Fruit fly (Drosophila melanogaster) whole organism, prepupa: ENCODE results near the gene Saf-B.

Experiments used
- CG10631 ChIP-seq: fragments of 200-800 bp; sonication (Bioruptor generic); optimal IDR thresholded peaks from 2 replicates; lab custom pipeline; 2016; ENCODE audit warnings: missing biosample characterization, missing genetic modification characterization
- CG10669 ChIP-seq: fragments of 200-800 bp; sonication (Bioruptor generic); optimal IDR thresholded peaks from 3 replicates; lab custom pipeline; 2018; ENCODE audit warnings: missing biosample characterization, mild to moderate bottlenecking, missing genetic modification characterization, moderate library complexity
- CG11294 ChIP-seq: fragments of 200-800 bp; sonication (Bioruptor generic); IDR thresholded peaks from 2 replicates; pipeline ENCODE4 v1.3.6; 2022; ENCODE audit warnings: missing biosample characterization, missing genetic modification characterization
- CG11762 ChIP-seq: fragments of 200-800 bp; sonication (Bioruptor generic); optimal IDR thresholded peaks from 3 replicates; lab custom pipeline; 2016; ENCODE audit warnings: missing biosample characterization, missing genetic modification characterization; ENCODE audit not compliant: insufficient read depth
- CG11902 ChIP-seq: fragments of 200-800 bp; sonication (Bioruptor generic); optimal IDR thresholded peaks from 3 replicates; lab custom pipeline; 2016; ENCODE audit warnings: missing biosample characterization, missing genetic modification characterization
- CG15336 ChIP-seq: fragments of 200-800 bp; sonication (Bioruptor generic); IDR thresholded peaks from 2 replicates; pipeline ENCODE4 v1.3.6; 2022; ENCODE audit warnings: missing biosample characterization, missing genetic modification characterization
- CG1621 ChIP-seq: fragments of 200-800 bp; sonication (Bioruptor generic); optimal IDR thresholded peaks from 3 replicates; lab custom pipeline; 2018; ENCODE audit warnings: missing biosample characterization, mild to moderate bottlenecking, missing genetic modification characterization
- CG16779 ChIP-seq: fragments of 200-800 bp; sonication (Bioruptor generic); optimal IDR thresholded peaks from 3 replicates; lab custom pipeline; 2017; ENCODE audit warnings: missing biosample characterization, mild to moderate bottlenecking, missing genetic modification characterization
- CG32006 ChIP-seq: fragments of 200-800 bp; sonication (Bioruptor generic); optimal IDR thresholded peaks from 3 replicates; lab custom pipeline; 2017; ENCODE audit warnings: missing biosample characterization, mild to moderate bottlenecking, missing genetic modification characterization
- CG4318 ChIP-seq: fragments of 200-800 bp; sonication (Bioruptor generic); optimal IDR thresholded peaks from 3 replicates; lab custom pipeline; 2017; ENCODE audit warnings: missing biosample characterization, mild to moderate bottlenecking, missing genetic modification characterization
- CG6163 ChIP-seq: fragments of 200-800 bp; sonication (Bioruptor generic); IDR thresholded peaks from 3 replicates; pipeline ENCODE4 v1.3.6; 2022; ENCODE audit warnings: missing biosample characterization, missing genetic modification characterization
- CG6276 ChIP-seq: fragments of 200-800 bp; sonication (Bioruptor generic); optimal IDR thresholded peaks from 2 replicates; lab custom pipeline; 2017; ENCODE audit warnings: missing biosample characterization, mild to moderate bottlenecking, missing genetic modification characterization
- CG6808 ChIP-seq: fragments of 200-800 bp; sonication (Bioruptor generic); optimal IDR thresholded peaks from 3 replicates; lab custom pipeline; 2017; ENCODE audit warnings: missing biosample characterization, missing genetic modification characterization, mild to moderate bottlenecking, moderate library complexity, missing genetic modification reagents
- CG6854 ChIP-seq: fragments of 200-800 bp; sonication (Bioruptor generic); optimal IDR thresholded peaks from 2 replicates; lab custom pipeline; 2017; ENCODE audit warnings: missing biosample characterization, mild to moderate bottlenecking, missing genetic modification characterization
- CG7368 ChIP-seq: fragments of 200-800 bp; sonication (Bioruptor generic); optimal IDR thresholded peaks from 3 replicates; lab custom pipeline; 2016; ENCODE audit warnings: missing biosample characterization, missing genetic modification characterization
- CG8119 ChIP-seq: fragments of 200-800 bp; sonication (Bioruptor generic); IDR thresholded peaks from 3 replicates; pipeline ENCODE4 v1.3.6; 2022; ENCODE audit warnings: missing biosample characterization, missing genetic modification characterization
- CG8319 ChIP-seq: fragments of 200-800 bp; sonication (Bioruptor generic); optimal IDR thresholded peaks from 3 replicates; lab custom pipeline; 2016; ENCODE audit warnings: missing biosample characterization, missing genetic modification characterization
- CG8632 ChIP-seq: fragments of 200-800 bp; sonication (Bioruptor generic); optimal IDR thresholded peaks from 3 replicates; lab custom pipeline; 2016; ENCODE audit warnings: missing biosample characterization, missing genetic modification characterization
- Eip75B ChIP-seq: fragments of 200-800 bp; sonication (Bioruptor generic); optimal IDR thresholded peaks from 3 replicates; lab custom pipeline; 2016; ENCODE audit warnings: missing biosample characterization, missing genetic modification characterization
- Eip78C ChIP-seq: fragments of 200-800 bp; sonication (Bioruptor generic); peaks from one replicate; lab custom pipeline; 2016; ENCODE audit warnings: missing biosample characterization, missing genetic modification characterization
- Eip93F ChIP-seq: fragments of 200-800 bp; sonication (Bioruptor generic); optimal IDR thresholded peaks from 2 replicates; lab custom pipeline; 2016; ENCODE audit warnings: missing biosample characterization, mild to moderate bottlenecking, missing genetic modification characterization
- Ets96B ChIP-seq: fragments of 200-800 bp; optimal IDR thresholded peaks from 2 replicates; lab custom pipeline; 2019; ENCODE audit warnings: missing biosample characterization, mild to moderate bottlenecking, missing genetic modification characterization, moderate library complexity
- Gug ChIP-seq: fragments of 200-800 bp; sonication (Bioruptor generic); IDR thresholded peaks from 2 replicates; pipeline ENCODE4 v1.3.6; 2022; ENCODE audit warnings: missing biosample characterization, missing genetic modification characterization
- Hr38 ChIP-seq: sonication (Bioruptor generic); optimal IDR thresholded peaks from 2 replicates; lab custom pipeline; 2016; ENCODE audit warnings: missing biosample characterization, missing genetic modification characterization
- Hr39 ChIP-seq: fragments of 200-800 bp; sonication (Bioruptor generic); optimal IDR thresholded peaks from 2 replicates; lab custom pipeline; 2016; ENCODE audit warnings: missing biosample characterization, missing genetic modification characterization
- Hr4 ChIP-seq: fragments of 200-800 bp; sonication (Bioruptor generic); optimal IDR thresholded peaks from 3 replicates; lab custom pipeline; 2016; ENCODE audit warnings: missing biosample characterization, missing genetic modification characterization
- Lpt ChIP-seq: fragments of 200-800 bp; sonication (Bioruptor generic); optimal IDR thresholded peaks from 3 replicates; lab custom pipeline; 2016; ENCODE audit warnings: missing biosample characterization, missing genetic modification characterization
- Met ChIP-seq: fragments of 200-800 bp; sonication (Bioruptor generic); optimal IDR thresholded peaks from 3 replicates; lab custom pipeline; 2016; ENCODE audit warnings: missing biosample characterization, missing genetic modification characterization
- OdsH ChIP-seq: fragments of 200-800 bp; sonication (Bioruptor generic); optimal IDR thresholded peaks from 3 replicates; lab custom pipeline; 2016; ENCODE audit warnings: missing biosample characterization, missing genetic modification characterization
- Sox14 ChIP-seq: fragments of 200-800 bp; sonication (Bioruptor generic); optimal IDR thresholded peaks from 3 replicates; lab custom pipeline; 2016; ENCODE audit warnings: missing biosample characterization, missing genetic modification characterization
- Sox15 ChIP-seq: fragments of 200-800 bp; sonication (Bioruptor generic); optimal IDR thresholded peaks from 3 replicates; lab custom pipeline; 2016; ENCODE audit warnings: missing biosample characterization, missing genetic modification characterization
- achi ChIP-seq: fragments of 200-800 bp; sonication (Bioruptor generic); optimal IDR thresholded peaks from 3 replicates; lab custom pipeline; 2016; ENCODE audit warnings: missing biosample characterization, missing genetic modification characterization
- cyc ChIP-seq: fragments of 200-800 bp; sonication (Bioruptor generic); optimal IDR thresholded peaks from 3 replicates; lab custom pipeline; 2016; ENCODE audit warnings: missing biosample characterization, missing genetic modification characterization
- dsx ChIP-seq: fragments of 200-800 bp; optimal IDR thresholded peaks from 3 replicates; lab custom pipeline; 2019; ENCODE audit warnings: missing biosample characterization, mild to moderate bottlenecking, missing genetic modification characterization, moderate library complexity; ENCODE audit not compliant: poor library complexity, severe bottlenecking
- eg ChIP-seq: fragments of 200-800 bp; sonication (Bioruptor generic); IDR thresholded peaks from 3 replicates; pipeline ENCODE4 v1.3.6; 2022; ENCODE audit warnings: missing biosample characterization, missing genetic modification characterization
- fd59A ChIP-seq: fragments of 200-800 bp; sonication (Bioruptor generic); optimal IDR thresholded peaks from 2 replicates; lab custom pipeline; 2017; ENCODE audit warnings: missing biosample characterization, mild to moderate bottlenecking, missing genetic modification characterization, missing genetic modification reagents
- fd85E ChIP-seq: fragments of 200-800 bp; sonication (Bioruptor generic); optimal IDR thresholded peaks from 3 replicates; lab custom pipeline; 2016; ENCODE audit warnings: missing biosample characterization, missing genetic modification characterization
- lz ChIP-seq: fragments of 200-800 bp; sonication (Bioruptor generic); optimal IDR thresholded peaks from 3 replicates; lab custom pipeline; 2016; ENCODE audit warnings: missing biosample characterization, missing genetic modification characterization
- net ChIP-seq: fragments of 200-800 bp; sonication (Bioruptor generic); optimal IDR thresholded peaks from 3 replicates; lab custom pipeline; 2016; ENCODE audit warnings: missing biosample characterization, missing genetic modification characterization
- pdm3 ChIP-seq: fragments of 200-800 bp; sonication (Bioruptor generic); optimal IDR thresholded peaks from 3 replicates; lab custom pipeline; 2016; ENCODE audit warnings: missing biosample characterization, missing genetic modification characterization
- salr ChIP-seq, 2 experiments: fragments of 200-800 bp; sonication (Bioruptor generic); optimal IDR thresholded peaks; 3 replicates each; lab custom pipeline; 2016 to 2018; ENCODE audit warnings: missing biosample characterization in 2 of 2, missing genetic modification characterization in 2 of 2, mild to moderate bottlenecking in 1 of 2
- spab ChIP-seq: fragments of 200-800 bp; sonication (Bioruptor generic); optimal IDR thresholded peaks from 2 replicates; lab custom pipeline; 2017; ENCODE audit warnings: missing biosample characterization, mild to moderate bottlenecking, missing genetic modification characterization, missing genetic modification reagents
- ss ChIP-seq, 2 experiments: fragments of 200-800 bp; sonication (Bioruptor generic); optimal IDR thresholded peaks; 2 replicates in 1 of 2; 3 replicates in 1 of 2; lab custom pipeline; 2017 to 2018; ENCODE audit warnings: mild to moderate bottlenecking in 2 of 2, missing biosample characterization in 2 of 2, missing genetic modification characterization in 2 of 2, moderate library complexity in 1 of 2
- svp ChIP-seq: fragments of 200-800 bp; sonication (Bioruptor generic); peaks from one replicate; lab custom pipeline; 2016; ENCODE audit warnings: missing biosample characterization, missing genetic modification characterization

The Saf-B gene

dm6 chr3R:24777101-24777500, 40.2 kb upstream of the Saf-B start:
- TF ChIP-seq CG15336 (GFP tag; lab: Robert Waterston, UW) (peak; percentile 59; the same call in 1 of the 2 replicates), CG8119 (GFP tag; lab: Robert Waterston, UW) (peak; percentile 77), OdsH (GFP tag; lab: Kevin White, UChicago) (peak; percentile 20), Lpt (GFP tag; lab: Kevin White, UChicago) (peak; percentile 12), CG32006 (peak; percentile 84), Hr4 (GFP tag; lab: Kevin White, UChicago) (peak; percentile 89), CG11902 (GFP tag; lab: Kevin White, UChicago) (no peak), achi (GFP tag; lab: Kevin White, UChicago) (peak; percentile 12), CG6163 (GFP tag; lab: Robert Waterston, UW) (no peak), net (GFP tag; lab: Kevin White, UChicago) (peak; percentile 3), Eip78C (GFP tag; lab: Kevin White, UChicago) (peak; percentile 80), pdm3 (GFP tag; lab: Kevin White, UChicago) (peak; percentile 5), CG4318 (GFP tag; lab: Kevin White, UChicago) (peak; percentile 70), svp (GFP tag; lab: Kevin White, UChicago) (peak; percentile 32), fd85E (GFP tag; lab: Kevin White, UChicago) (no peak), CG8319 (GFP tag; lab: Kevin White, UChicago) (no peak)

- TF ChIP-seq eg (GFP tag; lab: Robert Waterston, UW) (peak; percentile 7; the same call in 1 of the 3 replicates), pdm3 (GFP tag; lab: Kevin White, UChicago) (no peak), lz (no peak), Met (GFP tag; lab: Kevin White, UChicago) (no peak), svp (GFP tag; lab: Kevin White, UChicago) (peak; percentile 67), Eip78C (GFP tag; lab: Kevin White, UChicago) (peak; percentile 35), Hr39 (GFP tag; lab: Kevin White, UChicago) (no peak), CG8632 (GFP tag; lab: Kevin White, UChicago) (no peak), CG11762 (GFP tag; lab: Kevin White, UChicago) (no peak), CG6276 (GFP tag; lab: Kevin White, UChicago) (no peak), dsx (GFP tag; lab: Kevin White, UChicago) (no peak), Hr4 (GFP tag; lab: Kevin White, UChicago) (no peak), CG10631 (GFP tag; lab: Kevin White, UChicago) (no peak), Eip75B (GFP tag; lab: Kevin White, UChicago) (no peak), CG1621 (tag; lab: Kevin White, UChicago) (no peak), CG6808 (GFP tag; lab: Kevin White, UChicago) (no peak), CG8119 (GFP tag; lab: Robert Waterston, UW) (no peak), cyc (GFP tag; lab: Kevin White, UChicago) (no peak), CG15336 (GFP tag; lab: Robert Waterston, UW) (no peak), Sox15 (GFP tag; lab: Kevin White, UChicago) (no peak)
Observed at dm6 chr3R:24778218-24778739, 39.0 kb upstream of the Saf-B start.

DNA sequence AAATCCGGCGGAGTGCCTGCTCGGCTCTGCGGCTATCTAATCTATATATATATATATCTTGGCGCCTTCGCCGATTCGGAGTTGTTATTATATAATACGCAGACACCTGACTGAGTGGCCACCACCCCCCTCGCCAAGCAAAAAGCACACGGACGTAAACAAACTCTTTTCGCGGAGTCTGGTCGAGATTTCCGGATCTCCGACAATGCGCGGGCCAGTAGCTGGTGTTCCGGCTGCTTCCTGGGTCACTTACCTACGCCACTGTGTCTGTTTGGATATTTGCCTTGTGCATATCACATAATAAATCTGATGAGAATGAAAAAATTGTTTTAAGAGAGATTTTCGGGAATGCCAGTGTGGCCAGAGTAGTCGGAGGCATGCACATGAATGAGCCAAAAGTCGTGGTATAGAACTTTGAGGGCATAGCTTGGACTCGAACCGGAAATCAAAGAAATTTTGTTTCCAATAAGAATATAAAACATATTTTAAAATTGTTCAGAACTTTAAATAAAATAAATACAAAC, 30.2 kb upstream of the Saf-B start, which contains the start of gene CG5805:
Gene CG5805 (minus strand): TSS at position 380 of the 524 bp plus-strand sequence.
- peak; percentile 54 for TF ChIP-seq CG11902 (GFP tag; lab: Kevin White, UChicago)
- TF ChIP-seq Sox14 (GFP tag; lab: Kevin White, UChicago): peak; percentile 59
- no peak for TF ChIP-seq spab (GFP tag; lab: Kevin White, UChicago)
- no peak for TF ChIP-seq CG6854 (GFP tag; lab: Kevin White, UChicago)
- TF ChIP-seq CG11294: no peak
- TF ChIP-seq CG11762 (GFP tag; lab: Kevin White, UChicago): peak; percentile 39
- TF ChIP-seq achi (GFP tag; lab: Kevin White, UChicago): peak; percentile 70
- peak; percentile 61 for TF ChIP-seq CG10669 (GFP tag; lab: Kevin White, UChicago)
- peak in 1 of 2 experiments; percentile 29 for TF ChIP-seq ss (GFP tag; optimal IDR thresholded peaks at IDR 0.05; lab: Kevin White, UChicago)
- no peak for TF ChIP-seq Hr38 (GFP tag; lab: Kevin White, UChicago)
- peak; percentile 16 for TF ChIP-seq CG32006
- TF ChIP-seq lz: peak; percentile 70
- no peak for TF ChIP-seq Eip93F (GFP tag; lab: Kevin White, UChicago)
- no peak for TF ChIP-seq CG16779 (tag; lab: Kevin White, UChicago)
- TF ChIP-seq CG6276 (GFP tag; lab: Kevin White, UChicago): no peak
- peak; percentile 52 for TF ChIP-seq CG7368 (GFP tag; lab: Kevin White, UChicago)
- TF ChIP-seq fd85E (GFP tag; lab: Kevin White, UChicago): no peak
- peak; percentile 75 for TF ChIP-seq eg (GFP tag; lab: Robert Waterston, UW)
- peak; percentile 39 for TF ChIP-seq net (GFP tag; lab: Kevin White, UChicago)
- peak; percentile 14 for TF ChIP-seq fd59A (GFP tag; lab: Kevin White, UChicago)
- TF ChIP-seq salr (GFP tag; optimal IDR thresholded peaks at IDR 0.05; lab: Kevin White, UChicago): peak in 1 of 2 experiments; percentile 71
- TF ChIP-seq OdsH (GFP tag; lab: Kevin White, UChicago): peak; percentile 73
- TF ChIP-seq Ets96B (tag; lab: Kevin White, UChicago): no peak
- no peak for TF ChIP-seq dsx (GFP tag; lab: Kevin White, UChicago)
- no peak for TF ChIP-seq Gug
- TF ChIP-seq svp (GFP tag; lab: Kevin White, UChicago): peak; percentile 80
- no peak for TF ChIP-seq CG8119 (GFP tag; lab: Robert Waterston, UW)
